Fruit fly (Drosophila melanogaster): ENCODE data around the gene Cpr35B.

The Cpr35B gene

dm6 chr2L:14452920-14453791 lies 28.2 kb upstream of the Cpr35B start (continued):
- TF ChIP-seq CG17359 (tag; optimal IDR thresholded peaks at IDR 0.05), result no peak
- no peak for TF ChIP-seq H2.0 (GFP tag; IDR thresholded peaks at IDR 0.05)
- no peak for TF ChIP-seq ewg (GFP tag; optimal IDR thresholded peaks at IDR 0.05)
- no peak for TF ChIP-seq Taf1 (GFP tag; IDR thresholded peaks at IDR 0.05)
- peak; percentile 16 for TF ChIP-seq CG4328 (GFP tag; optimal IDR thresholded peaks at IDR 0.05)
- peak; percentile 50 for TF ChIP-seq oc (tag; optimal IDR thresholded peaks at IDR 0.05)
- no peak for TF ChIP-seq pho (GFP tag; optimal IDR thresholded peaks at IDR 0.05)
- TF ChIP-seq CG10543 (GFP tag; optimal IDR thresholded peaks at IDR 0.05), result peak; percentile 35
- TF ChIP-seq croc (GFP tag; conservative IDR thresholded peaks at IDR 0.05), result no peak
- no peak for TF ChIP-seq Max (GFP tag; optimal IDR thresholded peaks at IDR 0.05)
- TF ChIP-seq CG10654 (GFP tag; optimal IDR thresholded peaks at IDR 0.05), result no peak
- TF ChIP-seq HLHmδ (GFP tag; optimal IDR thresholded peaks at IDR 0.05), result no peak
- TF ChIP-seq crol (GFP tag; IDR thresholded peaks at IDR 0.05), result no peak
- no peak for TF ChIP-seq CG18011 (GFP tag; optimal IDR thresholded peaks at IDR 0.05)
- no peak for TF ChIP-seq pum (GFP tag; optimal IDR thresholded peaks at IDR 0.05)
- TF ChIP-seq B-H2 (GFP tag; optimal IDR thresholded peaks at IDR 0.05), result no peak
- no peak for TF ChIP-seq CG11398 (GFP tag; optimal IDR thresholded peaks at IDR 0.05)
- no peak for TF ChIP-seq gfzf (GFP tag; optimal IDR thresholded peaks at IDR 0.05)
- no peak for TF ChIP-seq Xrp1 (GFP tag; IDR thresholded peaks at IDR 0.05)
- TF ChIP-seq hth (optimal IDR thresholded peaks at IDR 0.05), result no peak
- TF ChIP-seq NFAT (GFP tag; IDR thresholded peaks at IDR 0.05), result no peak
- TF ChIP-seq Med (GFP tag), result no peak
- TF ChIP-seq kni (GFP tag; optimal IDR thresholded peaks at IDR 0.05), result peak; percentile 70
- peak in 1 of 3 experiments; percentile 62 for TF ChIP-seq Stat92E (GFP tag; optimal IDR thresholded peaks at IDR 0.05)
- TF ChIP-seq tap (tag; optimal IDR thresholded peaks at IDR 0.05), result no peak
- TF ChIP-seq Blimp-1 (GFP tag; optimal IDR thresholded peaks at IDR 0.05), result no peak
- no peak for TF ChIP-seq HLH3B (GFP tag; IDR thresholded peaks at IDR 0.05)
- TF ChIP-seq CG8765 (GFP tag; IDR thresholded peaks at IDR 0.05), result no peak
- TF ChIP-seq CG15514 (GFP tag; optimal IDR thresholded peaks at IDR 0.05), result no peak
- no peak for TF ChIP-seq GATAe (GFP tag; conservative IDR thresholded peaks at IDR 0.05)
- TF ChIP-seq NfI (GFP tag; optimal IDR thresholded peaks at IDR 0.05), result no peak
- TF ChIP-seq twi (tag; optimal IDR thresholded peaks at IDR 0.05), result peak; percentile 38

dm6 chr2L:14451286-14451685 lies 26.3 kb upstream of the Cpr35B start:
- TF ChIP-seq chm (GFP tag; IDR thresholded peaks at IDR 0.05) (0 out of 2 replicates have a peak, but pooled peaks have one; percentile 14), gem (tag; optimal IDR thresholded peaks at IDR 0.05) (peak; percentile 27), zf30C (GFP tag; optimal IDR thresholded peaks at IDR 0.05) (peak; percentile 19), CG12391 (tag; optimal IDR thresholded peaks at IDR 0.05) (peak; percentile 7), chif (GFP tag; optimal IDR thresholded peaks at IDR 0.05) (peak in 1 of 2 experiments; percentile 21), CG3838 (GFP tag; optimal IDR thresholded peaks at IDR 0.05) (no peak), CoRest (tag; optimal IDR thresholded peaks at IDR 0.05) (no peak), oc (tag; optimal IDR thresholded peaks at IDR 0.05) (peak; percentile 29), sens (GFP tag) (peak; percentile 77), Med (GFP tag) (peak; percentile 60), zen (tag; optimal IDR thresholded peaks at IDR 0.05) (peak; percentile 17), shn (GFP tag; optimal IDR thresholded peaks at IDR 0.05) (no peak), CG9609 (GFP tag; optimal IDR thresholded peaks at IDR 0.05) (peak; percentile 11), CG17829 (tag; optimal IDR thresholded peaks at IDR 0.05) (peak; percentile 23), CG18262 (tag; optimal IDR thresholded peaks at IDR 0.05) (peak; percentile 13), CG10979 (tag; optimal IDR thresholded peaks at IDR 0.05) (peak; percentile 40), exex (tag; optimal IDR thresholded peaks at IDR 0.05) (no peak), ara (GFP tag; IDR thresholded peaks at IDR 0.05) (0 out of 2 replicates have a peak, but pooled peaks have one; percentile 14), BtbVII (GFP tag; optimal IDR thresholded peaks at IDR 0.05) (no peak), bsh (GFP tag; optimal IDR thresholded peaks at IDR 0.05) (peak in 1 of 2 experiments; percentile 26)

Data from whole organism, embryonic.